Worm (Caenorhabditis elegans): ENCODE measurements around the gene Y49F6C.8.

Gene Y49F6C.8

DNA sequence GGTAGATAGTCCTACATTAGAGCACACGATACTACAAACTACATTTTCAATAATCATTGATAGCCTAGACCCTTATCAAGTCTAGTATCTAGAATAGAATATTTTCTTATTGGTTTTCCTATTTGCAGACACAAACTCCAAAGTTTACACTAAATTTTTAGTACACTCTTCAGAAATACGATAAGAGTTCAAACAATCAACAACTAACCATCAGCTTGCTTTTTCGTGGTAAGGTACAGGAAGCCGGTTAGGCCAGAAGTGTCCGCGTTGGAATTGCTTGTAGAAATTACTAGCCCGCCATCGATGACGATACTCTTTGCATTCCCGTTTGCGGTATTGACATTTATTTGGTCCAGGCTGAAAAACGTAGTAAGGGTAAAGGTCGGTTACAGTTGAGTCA, 47.7 kb downstream of the Y49F6C.8 start, which contains the start of gene Y46D2A.1:
Gene Y46D2A.1, plus strand, starts transcription at position 301 of the 400 bp plus-strand sequence.
- no peak for TF ChIP-seq unc-62 (GFP tag; optimal IDR thresholded peaks at IDR 0.05)

Data from whole organism, dauer.